Worm (Caenorhabditis elegans) whole organism, late embryonic: ENCODE results near the gene Y48A6B.7.

Source experiments
- C08G9.2 ChIP-seq: sonication (generic microtip); optimal IDR thresholded peaks from 2 replicates; lab custom pipeline; 2016; ENCODE audit warnings: mild to moderate bottlenecking, missing genetic modification characterization, moderate library complexity, missing compliant biosample characterization
- K02D7.2 ChIP-seq: sonication (generic microtip); optimal IDR thresholded peaks from 2 replicates; lab custom pipeline; 2017; ENCODE audit warnings: mild to moderate bottlenecking, missing genetic modification characterization, missing compliant biosample characterization
- ama-1 ChIP-seq: fragments of 150-350 bp; optimal IDR thresholded peaks from 2 replicates; lab custom pipeline; 2014
- ceh-14 ChIP-seq: sonication (generic microtip); optimal IDR thresholded peaks from 2 replicates; lab custom pipeline; 2016; ENCODE audit warnings: missing genotype, missing genetic modification characterization, missing compliant biosample characterization
- ceh-18 ChIP-seq: sonication (generic microtip); optimal IDR thresholded peaks from 2 replicates; lab custom pipeline; 2016; ENCODE audit warnings: missing genetic modification characterization, missing compliant biosample characterization
- ceh-2 ChIP-seq: sonication (generic microtip); optimal IDR thresholded peaks from 2 replicates; lab custom pipeline; 2016; ENCODE audit warnings: missing genotype, missing genetic modification characterization, missing compliant biosample characterization
- ceh-24 ChIP-seq: sonication (generic microtip); optimal IDR thresholded peaks from 2 replicates; lab custom pipeline; 2016; ENCODE audit warnings: mild to moderate bottlenecking, missing genetic modification characterization, missing compliant biosample characterization
- ceh-30 ChIP-seq: fragments of 150-350 bp; optimal IDR thresholded peaks from 2 replicates; lab custom pipeline; 2014; ENCODE audit warnings: missing biosample characterization, missing genetic modification characterization
- ceh-31 ChIP-seq: sonication (generic microtip); optimal IDR thresholded peaks from 2 replicates; lab custom pipeline; 2016; ENCODE audit warnings: missing genetic modification characterization, missing compliant biosample characterization
- ceh-34 ChIP-seq: sonication (generic microtip); optimal IDR thresholded peaks from 2 replicates; lab custom pipeline; 2016; ENCODE audit warnings: mild to moderate bottlenecking, missing genetic modification characterization, missing compliant biosample characterization
- ceh-9 ChIP-seq: sonication (generic microtip); optimal IDR thresholded peaks from 2 replicates; lab custom pipeline; 2016; ENCODE audit warnings: mild to moderate bottlenecking, missing genetic modification characterization, inconsistent platforms, missing compliant biosample characterization
- che-1 ChIP-seq: sonication (generic microtip); optimal IDR thresholded peaks from 2 replicates; lab custom pipeline; 2016; ENCODE audit warnings: mild to moderate bottlenecking, missing genetic modification characterization, missing compliant biosample characterization
- dve-1 ChIP-seq: sonication (generic microtip); optimal IDR thresholded peaks from 2 replicates; lab custom pipeline; 2017; ENCODE audit warnings: antibody characterized with exemption, mild to moderate bottlenecking, missing genetic modification characterization, missing compliant biosample characterization
- elt-2 ChIP-seq: sonication (generic microtip); optimal IDR thresholded peaks from 2 replicates; lab custom pipeline; 2016; ENCODE audit warnings: missing genetic modification reagents, missing genetic modification characterization, missing compliant biosample characterization
- fkh-6 ChIP-seq: sonication (generic microtip); optimal IDR thresholded peaks from 2 replicates; lab custom pipeline; 2016; ENCODE audit warnings: missing genetic modification characterization, missing compliant biosample characterization
- hlh-13 ChIP-seq: fragments of 200-800 bp; sonication (Bioruptor generic); optimal IDR thresholded peaks from 2 replicates; lab custom pipeline; 2018; ENCODE audit warnings: mild to moderate bottlenecking, missing genetic modification characterization, missing compliant biosample characterization
- hlh-15 ChIP-seq: sonication (generic microtip); optimal IDR thresholded peaks from 2 replicates; lab custom pipeline; 2016; ENCODE audit warnings: missing genetic modification characterization, missing compliant biosample characterization
- lin-11 ChIP-seq: fragments of 200-800 bp; sonication (Bioruptor generic); optimal IDR thresholded peaks from 2 replicates; lab custom pipeline; 2018; ENCODE audit warnings: mild to moderate bottlenecking, missing genetic modification characterization, missing compliant biosample characterization
- madf-2 ChIP-seq: sonication (generic microtip); optimal IDR thresholded peaks from 2 replicates; lab custom pipeline; 2017; ENCODE audit warnings: missing genetic modification characterization, missing compliant biosample characterization
- nfya-1 ChIP-seq: sonication (generic microtip); optimal IDR thresholded peaks from 2 replicates; lab custom pipeline; 2017; ENCODE audit warnings: missing genetic modification characterization, mild to moderate bottlenecking, missing compliant biosample characterization, antibody characterized with exemption, moderate library complexity
- pat-9 ChIP-seq: fragments of 200-800 bp; sonication (Bioruptor generic); optimal IDR thresholded peaks from 2 replicates; lab custom pipeline; 2018; ENCODE audit warnings: mild to moderate bottlenecking, missing genetic modification characterization, moderate library complexity, missing compliant biosample characterization
- pqm-1 ChIP-seq: sonication (generic microtip); optimal IDR thresholded peaks from 2 replicates; lab custom pipeline; 2016; ENCODE audit warnings: missing genetic modification characterization, missing compliant biosample characterization
- pros-1 ChIP-seq: fragments of 150-350 bp; optimal IDR thresholded peaks from 2 replicates; lab custom pipeline; 2014; ENCODE audit warnings: missing biosample characterization, missing genetic modification reagents, missing genetic modification characterization
- sox-4 ChIP-seq: sonication (generic microtip); optimal IDR thresholded peaks from 2 replicates; lab custom pipeline; 2017; ENCODE audit warnings: mild to moderate bottlenecking, missing genetic modification characterization, inconsistent platforms, missing compliant biosample characterization
- unc-3 ChIP-seq, 2 experiments: fragments of 200-800 bp in 1 of 2; sonication (Bioruptor generic) in 1 of 2; sonication (generic microtip) in 1 of 2; conservative IDR thresholded peaks in 1 of 2; optimal IDR thresholded peaks in 1 of 2; 2 replicates each; pipeline versions ENCODE4 v1.3.6 to Lab custom; 2016 to 2022; ENCODE audit warnings: missing compliant biosample characterization in 2 of 2, missing genetic modification characterization in 2 of 2, missing genetic modification reagents in 1 of 2
- unc-55 ChIP-seq: sonication (generic microtip); optimal IDR thresholded peaks from 2 replicates; lab custom pipeline; 2017; ENCODE audit warnings: missing biosample characterization, missing genetic modification reagents, missing genetic modification characterization
- unc-86 ChIP-seq: sonication (generic microtip); optimal IDR thresholded peaks from 2 replicates; lab custom pipeline; 2016; ENCODE audit warnings: missing genetic modification characterization, missing compliant biosample characterization
- zip-5 ChIP-seq: sonication (generic microtip); optimal IDR thresholded peaks from 2 replicates; lab custom pipeline; 2016; ENCODE audit warnings: missing genetic modification characterization, missing compliant biosample characterization
- ztf-16 ChIP-seq: sonication (generic microtip); optimal IDR thresholded peaks from 2 replicates; lab custom pipeline; 2017; ENCODE audit warnings: missing genetic modification characterization, missing compliant biosample characterization

The Y48A6B.7 gene

DNA sequence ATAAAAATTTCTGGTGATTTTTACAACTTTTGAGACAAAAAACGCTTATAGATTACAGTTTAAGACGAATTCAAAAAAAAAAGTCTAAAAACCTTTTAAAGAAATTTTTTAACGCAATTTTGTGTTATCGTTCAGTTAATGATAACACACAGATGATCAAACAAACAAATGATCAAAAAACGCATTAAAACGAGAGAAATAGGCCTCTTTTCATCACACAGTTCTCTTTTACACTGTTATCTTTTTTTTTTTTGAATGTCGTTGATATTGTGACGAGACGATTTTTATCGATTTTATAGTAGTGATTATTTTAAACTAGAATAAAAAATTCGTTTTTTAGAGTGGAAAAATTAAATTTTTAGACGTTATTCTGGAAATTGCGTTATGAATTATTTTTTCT lies 33.4 kb upstream of the Y48A6B.7 start:
- TF ChIP-seq elt-2 (tag; lab: Kevin White, UChicago): peak; percentile 71
- TF ChIP-seq che-1: no peak

DNA sequence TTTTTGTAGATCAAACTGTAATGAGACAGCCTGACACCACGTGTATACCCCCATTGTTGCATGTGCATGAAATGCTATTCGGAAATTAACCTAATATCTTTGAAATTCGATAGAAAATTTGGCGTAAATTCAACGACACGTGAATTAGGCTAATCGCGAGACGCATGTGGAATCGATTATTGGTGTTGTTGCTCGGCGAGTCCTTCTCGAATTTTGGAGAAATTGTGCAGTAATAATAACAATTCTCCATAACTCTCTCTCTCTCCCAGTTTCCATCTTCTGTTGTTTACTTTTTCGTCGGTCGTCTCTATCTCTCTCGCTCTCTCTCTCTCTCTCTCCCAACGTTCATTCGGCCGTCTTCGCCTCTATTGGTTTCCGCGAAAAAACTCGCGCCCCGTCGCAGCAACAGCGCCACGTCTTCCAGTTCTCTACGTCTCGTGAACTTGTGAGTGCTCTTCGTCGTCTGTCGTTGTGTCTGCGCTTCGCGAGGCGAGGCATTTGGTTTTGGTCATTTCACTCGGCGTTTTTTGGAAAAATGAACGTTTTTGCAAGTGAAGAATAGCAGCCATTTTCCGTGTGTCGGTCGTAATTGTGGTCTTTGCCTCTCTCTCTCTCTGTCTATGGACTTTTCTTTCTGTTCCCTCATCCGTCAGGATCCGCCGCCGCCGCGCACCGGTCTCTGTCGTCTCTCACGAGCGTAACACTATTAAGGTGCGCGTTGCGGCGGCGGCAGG lies 28.3 kb upstream of the Y48A6B.7 start:
- TF ChIP-seq nfya-1 (tag; lab: Kevin White, UChicago) (peak; percentile 65), pros-1 (tag; lab: Kevin White, UChicago) (peak; percentile 1), ceh-2 (tag; lab: Kevin White, UChicago) (peak; percentile 25), ceh-31 (tag; lab: Kevin White, UChicago) (peak; percentile 42), hlh-15 (tag; lab: Kevin White, UChicago) (no peak), ceh-34 (tag; lab: Kevin White, UChicago) (peak; percentile 50), madf-2 (tag; lab: Kevin White, UChicago) (no peak), C08G9.2 (peak; percentile 8), dve-1 (no peak), unc-55 (GFP tag; lab: Kevin White, UChicago) (peak; percentile 31), ceh-14 (tag; lab: Kevin White, UChicago) (peak; percentile 45)

DNA sequence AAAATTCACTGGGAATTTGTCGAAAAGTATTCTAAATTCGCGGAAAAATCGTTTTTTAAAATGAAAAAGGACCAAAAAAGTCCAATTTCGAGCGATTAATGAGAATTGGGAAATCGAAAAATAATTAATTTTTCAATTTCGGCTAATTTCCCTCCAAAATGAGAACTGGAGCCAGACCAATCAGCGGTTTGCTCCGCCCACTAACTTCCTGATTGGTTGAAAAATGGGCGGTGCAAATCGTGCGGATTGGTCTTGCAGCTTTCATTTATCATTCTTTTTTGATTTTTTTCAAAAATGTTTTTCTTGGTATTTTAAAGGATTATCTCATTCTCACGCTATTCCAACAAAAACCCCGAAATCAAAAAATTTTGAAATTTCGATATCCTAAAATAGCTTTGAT lies 27.7 kb upstream of the Y48A6B.7 start:
- TF ChIP-seq nfya-1 (tag; lab: Kevin White, UChicago) (peak; percentile 97), pat-9 (no peak)

DNA sequence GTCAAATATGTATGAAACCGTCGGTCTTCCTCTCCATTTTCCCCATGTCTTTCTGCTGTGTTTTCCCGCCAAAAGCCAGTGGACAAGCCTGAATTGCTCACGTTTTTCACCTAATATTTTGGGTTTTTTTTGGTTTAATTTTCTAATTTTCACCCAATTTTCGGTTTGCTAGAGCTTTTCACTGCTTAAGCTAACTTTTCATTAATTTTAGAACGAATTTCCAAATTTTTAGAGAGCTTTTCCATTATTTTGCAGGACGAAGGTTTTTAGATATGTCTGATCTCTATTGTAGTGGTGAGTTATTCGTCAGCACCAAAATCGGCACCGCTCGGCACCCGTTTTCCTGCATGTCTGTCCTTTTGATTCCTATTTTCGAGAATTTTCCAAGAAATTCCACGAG lies 27.2 kb upstream of the Y48A6B.7 start:
- TF ChIP-seq unc-55 (GFP tag; lab: Kevin White, UChicago) (no peak), ceh-18 (tag; lab: Kevin White, UChicago) (no peak), madf-2 (tag; lab: Kevin White, UChicago) (no peak), hlh-13 (GFP tag; lab: Kevin White, UChicago) (no peak), unc-3 (GFP tag; conservative IDR thresholded peaks at IDR 0.05; lab: Robert Waterston, UW) (no peak), unc-3 (tag; optimal IDR thresholded peaks at IDR 0.05; lab: Kevin White, UChicago) (no peak), unc-86 (tag; lab: Kevin White, UChicago) (no peak), lin-11 (no peak), fkh-6 (tag; lab: Kevin White, UChicago) (no peak), C08G9.2 (no peak), ceh-9 (no peak), ceh-30 (tag; lab: Kevin White, UChicago) (no peak), che-1 (no peak), ceh-24 (tag; lab: Kevin White, UChicago) (no peak)

DNA sequence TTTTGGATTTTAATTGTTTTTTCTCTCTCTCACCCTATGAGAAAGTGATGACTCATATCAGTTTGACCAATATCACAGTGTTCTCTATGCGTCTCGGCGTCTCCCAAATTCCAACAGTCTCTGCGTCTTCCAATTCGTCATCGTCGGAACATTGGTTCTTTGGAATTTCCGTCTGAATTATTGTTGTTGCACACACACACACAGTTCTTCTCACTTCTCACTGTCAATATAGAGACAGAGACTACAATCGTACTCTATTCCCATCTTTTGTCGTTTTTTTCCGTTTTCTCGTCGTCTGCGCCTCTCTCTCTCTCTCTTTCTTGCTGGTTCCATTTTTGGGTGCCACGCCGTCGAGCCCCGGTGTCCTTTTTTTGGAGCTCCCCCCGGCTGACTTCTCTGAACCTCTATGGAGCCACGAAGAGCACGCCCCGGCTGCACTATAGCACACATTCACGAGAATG lies 24.3 kb upstream of the Y48A6B.7 start:
- TF ChIP-seq ceh-18 (tag; lab: Kevin White, UChicago) (no peak), pqm-1 (tag; lab: Kevin White, UChicago) (no peak), ceh-2 (tag; lab: Kevin White, UChicago) (no peak), ztf-16 (tag; lab: Kevin White, UChicago) (no peak), unc-55 (GFP tag; lab: Kevin White, UChicago) (no peak), ama-1 (lab: Kevin White, UChicago) (no peak), zip-5 (tag; lab: Kevin White, UChicago) (no peak), K02D7.2 (no peak), madf-2 (tag; lab: Kevin White, UChicago) (no peak), pros-1 (tag; lab: Kevin White, UChicago) (no peak), lin-11 (no peak)

DNA sequence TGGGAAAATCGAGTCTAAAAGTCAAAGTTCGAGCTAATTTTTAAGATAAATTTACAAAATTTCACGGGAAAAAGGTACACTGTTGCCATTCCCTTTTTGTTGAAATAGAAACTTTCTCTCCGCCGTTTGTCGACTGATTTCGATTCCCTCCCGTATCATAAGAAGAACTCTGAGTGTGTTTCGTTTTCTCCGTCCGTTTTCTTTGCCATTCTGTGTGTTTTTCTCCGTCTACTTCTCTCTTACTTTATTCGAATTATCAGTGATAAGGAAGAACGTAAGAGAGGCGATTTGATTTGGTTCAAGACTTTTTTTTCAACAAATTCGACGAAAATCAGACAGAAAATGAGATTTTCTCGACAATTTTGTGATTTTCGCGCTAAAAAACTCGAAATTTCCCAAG lies 20.2 kb upstream of the Y48A6B.7 start:
- TF ChIP-seq ceh-9 (no peak), sox-4 (tag; lab: Kevin White, UChicago) (no peak)
